Fruit fly (Drosophila melanogaster) Kc167 (cell line): Measurements from ENCODE around the gene ATPsynD.

ENCODE experiments used
- Myc ChIP-seq: fragments of >200 bp; optimal IDR thresholded peaks from 2 replicates; lab custom pipeline; 2017; ENCODE audit warnings: missing external identifiers
- h ChIP-seq: fragments of >200 bp; optimal IDR thresholded peaks from 3 replicates; lab custom pipeline; 2018; ENCODE audit warnings: missing external identifiers
- insv ChIP-seq: fragments of >200 bp; optimal IDR thresholded peaks from 3 replicates; lab custom pipeline; 2018; ENCODE audit warnings: missing external identifiers
- psq ChIP-seq: fragments of >200 bp; optimal IDR thresholded peaks from 2 replicates; lab custom pipeline; 2017; ENCODE audit warnings: missing external identifiers
- ttk ChIP-seq: sonication (Bioruptor generic); optimal IDR thresholded peaks from 2 replicates; lab custom pipeline; 2017; ENCODE audit warnings: missing external identifiers

dm6 chr3R:19094039-19094438 lies 761 bp upstream of the ATPsynD start, which contains the start of gene cdi:
- no peak for TF ChIP-seq Myc (lab: Kevin White, UChicago)
- TF ChIP-seq ttk (lab: Kevin White, UChicago), result no peak
- no peak for TF ChIP-seq insv
- no peak for TF ChIP-seq psq
- TF ChIP-seq h (lab: Kevin White, UChicago), result no peak
